Fruit fly (Drosophila melanogaster) whole organism, embryonic: Measurements from ENCODE around the gene CG9166.

Source experiments
- B-H2 ChIP-seq: fragments of 200-800 bp; sonication (Bioruptor generic); optimal IDR thresholded peaks from 2 replicates; lab custom pipeline; 2018; ENCODE audit warnings: missing biosample characterization, mild to moderate bottlenecking, missing genetic modification characterization
- CG11696 ChIP-seq: fragments of 200-800 bp; sonication (Bioruptor generic); IDR thresholded peaks from 2 replicates; pipeline ENCODE4 v1.3.6; 2022; ENCODE audit warnings: missing biosample characterization, missing genetic modification characterization
- CG12219 ChIP-seq: fragments of 200-800 bp; sonication (Bioruptor generic); optimal IDR thresholded peaks from 3 replicates; lab custom pipeline; 2018; ENCODE audit warnings: missing biosample characterization, mild to moderate bottlenecking, missing genetic modification characterization
- CG12391 ChIP-seq: fragments of 200-800 bp; sonication (Bioruptor generic); optimal IDR thresholded peaks from 3 replicates; lab custom pipeline; 2018; ENCODE audit warnings: missing biosample characterization, mild to moderate bottlenecking, missing genetic modification characterization, moderate library complexity
- CG13123 ChIP-seq: fragments of 200-800 bp; sonication (Bioruptor generic); optimal IDR thresholded peaks from 2 replicates; lab custom pipeline; 2016; ENCODE audit warnings: missing biosample characterization, missing genetic modification characterization
- CG13287 ChIP-seq: fragments of 200-800 bp; sonication (Bioruptor generic); IDR thresholded peaks from 2 replicates; pipeline ENCODE4 v1.3.6; 2022; ENCODE audit warnings: missing biosample characterization, missing genetic modification characterization; ENCODE audit not compliant: partially characterized antibody
- CG14014 ChIP-seq: fragments of 200-800 bp; sonication (Bioruptor generic); IDR thresholded peaks from 2 replicates; pipeline ENCODE4 v1.3.6; 2022; ENCODE audit warnings: missing biosample characterization, missing genetic modification characterization
- CG15269 ChIP-seq: fragments of 200-800 bp; sonication (Bioruptor generic); optimal IDR thresholded peaks from 2 replicates; lab custom pipeline; 2018; ENCODE audit warnings: missing biosample characterization, mild to moderate bottlenecking, missing genetic modification characterization, moderate library complexity
- CG17612 ChIP-seq: fragments of 200-800 bp; sonication (Bioruptor generic); IDR thresholded peaks from 2 replicates; pipeline ENCODE4 v1.3.6; 2022; ENCODE audit warnings: missing biosample characterization, missing genetic modification characterization
- CG1832 ChIP-seq: fragments of 200-800 bp; sonication (Bioruptor generic); optimal IDR thresholded peaks from 2 replicates; lab custom pipeline; 2017; ENCODE audit warnings: missing biosample characterization, mild to moderate bottlenecking, missing genetic modification characterization, inconsistent platforms
- CG18599 ChIP-seq: fragments of 200-800 bp; sonication (Bioruptor generic); optimal IDR thresholded peaks from 3 replicates; lab custom pipeline; 2017; ENCODE audit warnings: missing biosample characterization, missing genetic modification characterization, mild to moderate bottlenecking, moderate library complexity, missing genetic modification reagents
- CG31388 ChIP-seq: fragments of 200-800 bp; sonication (Bioruptor generic); optimal IDR thresholded peaks from 2 replicates; lab custom pipeline; 2016; ENCODE audit warnings: missing biosample characterization, missing genetic modification characterization
- CG31441 ChIP-seq: fragments of 200-800 bp; sonication (Bioruptor generic); IDR thresholded peaks from 2 replicates; pipeline ENCODE4 v1.3.6; 2022; ENCODE audit warnings: missing biosample characterization, missing genetic modification characterization
- CG34376 ChIP-seq: fragments of 200-800 bp; sonication (Bioruptor generic); optimal IDR thresholded peaks from 2 replicates; lab custom pipeline; 2018; ENCODE audit warnings: missing biosample characterization, mild to moderate bottlenecking, missing genetic modification characterization
- CG3838 ChIP-seq: fragments of 200-800 bp; sonication (Bioruptor generic); optimal IDR thresholded peaks from 3 replicates; lab custom pipeline; 2016; ENCODE audit warnings: missing biosample characterization, missing genetic modification characterization
- CG6854 ChIP-seq: fragments of 200-800 bp; sonication (Bioruptor generic); optimal IDR thresholded peaks from 3 replicates; lab custom pipeline; 2017; ENCODE audit warnings: missing biosample characterization, mild to moderate bottlenecking, missing genetic modification characterization
- CG8944 ChIP-seq: fragments of 200-800 bp; sonication (Bioruptor generic); optimal IDR thresholded peaks from 3 replicates; lab custom pipeline; 2016; ENCODE audit warnings: missing biosample characterization, missing genetic modification characterization
- CkIIα-i1 ChIP-seq: fragments of 200-800 bp; sonication (Bioruptor generic); IDR thresholded peaks from 2 replicates; pipeline ENCODE4 v1.3.6; 2022; ENCODE audit warnings: missing biosample characterization, missing genetic modification characterization
- CrebB ChIP-seq: fragments of 200-800 bp; sonication (Bioruptor generic); optimal IDR thresholded peaks from 3 replicates; lab custom pipeline; 2018; ENCODE audit warnings: missing biosample characterization, mild to moderate bottlenecking, missing genetic modification characterization
- Dek ChIP-seq: fragments of 200-800 bp; sonication (Bioruptor generic); optimal IDR thresholded peaks from 3 replicates; lab custom pipeline; 2019; ENCODE audit warnings: missing biosample characterization, mild to moderate bottlenecking, missing genetic modification characterization, moderate library complexity
- Dip2 ChIP-seq: fragments of 200-800 bp; sonication (Bioruptor generic); IDR thresholded peaks from 2 replicates; pipeline ENCODE4 v1.3.6; 2022; ENCODE audit warnings: missing biosample characterization, missing genetic modification characterization
- Doc2 ChIP-seq: fragments of 200-800 bp; sonication (Bioruptor generic); IDR thresholded peaks from 2 replicates; pipeline ENCODE4 v1.3.6; 2022; ENCODE audit warnings: missing biosample characterization, missing genetic modification characterization
- Dref ChIP-seq: fragments of 200-800 bp; sonication (Bioruptor generic); IDR thresholded peaks from 2 replicates; pipeline ENCODE4 v1.3.6; 2022; ENCODE audit warnings: missing biosample characterization, missing genetic modification characterization
- Hmx ChIP-seq: fragments of 200-800 bp; sonication (Bioruptor generic); optimal IDR thresholded peaks from 2 replicates; lab custom pipeline; 2016; ENCODE audit warnings: missing biosample characterization, missing genetic modification characterization
- Jarid2 ChIP-seq: fragments of 200-800 bp; sonication (Bioruptor generic); optimal IDR thresholded peaks from 3 replicates; lab custom pipeline; 2017; ENCODE audit warnings: mild to moderate bottlenecking, missing biosample characterization, missing genetic modification reagents, missing genetic modification characterization
- Mad ChIP-seq: fragments of 200-800 bp; sonication (Bioruptor generic); optimal IDR thresholded peaks from 2 replicates; lab custom pipeline; 2016; ENCODE audit warnings: missing biosample characterization, missing genetic modification characterization
- Med ChIP-seq: fragments of 200-800 bp; sonication (Bioruptor generic); peaks from one replicate; lab custom pipeline; 2016; ENCODE audit warnings: missing biosample characterization, missing genetic modification characterization, mild to moderate bottlenecking, inconsistent platforms, moderate library complexity
- Nf-YB ChIP-seq: fragments of 200-800 bp; sonication (Bioruptor generic); optimal IDR thresholded peaks from 3 replicates; lab custom pipeline; 2019; ENCODE audit warnings: missing biosample characterization, mild to moderate bottlenecking, missing genetic modification characterization, moderate library complexity
- NfI ChIP-seq: fragments of 200-800 bp; sonication (Bioruptor generic); optimal IDR thresholded peaks from 3 replicates; lab custom pipeline; 2018; ENCODE audit warnings: missing biosample characterization, mild to moderate bottlenecking, missing genetic modification characterization, moderate library complexity
- Xrp1 ChIP-seq: fragments of 200-800 bp; sonication (Bioruptor generic); IDR thresholded peaks from 2 replicates; pipeline ENCODE4 v1.3.6; 2022; ENCODE audit warnings: missing biosample characterization, missing genetic modification characterization
- ac ChIP-seq: fragments of 200-800 bp; sonication (Bioruptor generic); optimal IDR thresholded peaks from 3 replicates; lab custom pipeline; 2017; ENCODE audit warnings: missing biosample characterization, mild to moderate bottlenecking, missing genetic modification characterization
- ase ChIP-seq: fragments of 200-800 bp; sonication (Bioruptor generic); IDR thresholded peaks from 3 replicates; pipeline ENCODE4 v1.3.6; 2022; ENCODE audit warnings: missing biosample characterization, missing genetic modification characterization
- ash1 ChIP-seq: fragments of 200-800 bp; sonication (Bioruptor generic); optimal IDR thresholded peaks from 2 replicates; lab custom pipeline; 2018; ENCODE audit warnings: missing biosample characterization, mild to moderate bottlenecking, missing genetic modification characterization
- ato ChIP-seq: fragments of 200-800 bp; sonication (Bioruptor generic); IDR thresholded peaks from 2 replicates; pipeline ENCODE4 v1.3.6; 2022; ENCODE audit warnings: missing biosample characterization, missing genetic modification characterization; ENCODE audit not compliant: partially characterized antibody
- bbx ChIP-seq: fragments of 200-800 bp; sonication (Bioruptor generic); IDR thresholded peaks from 2 replicates; pipeline ENCODE4 v1.3.6; 2022; ENCODE audit warnings: missing biosample characterization, missing genetic modification characterization; ENCODE audit not compliant: partially characterized antibody
- bowl ChIP-seq: fragments of 200-800 bp; sonication (Bioruptor generic); IDR thresholded peaks from 2 replicates; pipeline ENCODE4 v1.3.6; 2022; ENCODE audit warnings: missing biosample characterization, missing genetic modification characterization
- crp ChIP-seq, 2 experiments: fragments of 200-800 bp; sonication (Bioruptor generic); optimal IDR thresholded peaks; 2 replicates in 1 of 2; 3 replicates in 1 of 2; lab custom pipeline; 2017; ENCODE audit warnings: missing biosample characterization in 2 of 2, missing genetic modification characterization in 2 of 2, mild to moderate bottlenecking in 1 of 2, moderate library complexity in 1 of 2
- disco-r ChIP-seq: fragments of 200-800 bp; sonication (Bioruptor generic); optimal IDR thresholded peaks from 2 replicates; lab custom pipeline; 2016; ENCODE audit warnings: missing biosample characterization, missing genetic modification characterization
- emc ChIP-seq: fragments of 200-800 bp; sonication (Bioruptor generic); optimal IDR thresholded peaks from 2 replicates; lab custom pipeline; 2016; ENCODE audit warnings: missing biosample characterization, missing genetic modification characterization
- gem ChIP-seq: fragments of 200-800 bp; sonication (Bioruptor generic); optimal IDR thresholded peaks from 2 replicates; lab custom pipeline; 2019; ENCODE audit warnings: missing biosample characterization, mild to moderate bottlenecking, missing genetic modification characterization, moderate library complexity
- gro ChIP-seq: fragments of 200-800 bp; sonication (Bioruptor generic); optimal IDR thresholded peaks from 2 replicates; lab custom pipeline; 2016; ENCODE audit warnings: missing biosample characterization, missing genetic modification characterization
- luna ChIP-seq: fragments of 200-800 bp; sonication (Bioruptor generic); optimal IDR thresholded peaks from 2 replicates; lab custom pipeline; 2016; ENCODE audit warnings: missing biosample characterization, missing genetic modification characterization
- pita ChIP-seq: fragments of 200-800 bp; sonication (Bioruptor generic); optimal IDR thresholded peaks from 2 replicates; lab custom pipeline; 2017; ENCODE audit warnings: missing biosample characterization, mild to moderate bottlenecking, missing genetic modification characterization
- prd ChIP-seq, 3 experiments: fragments of >200 bp in 2 of 3; fragments of 200-800 bp in 1 of 3; sonication (Bioruptor generic) in 1 of 3; optimal IDR thresholded peaks in 2 of 3; IDR thresholded peaks in 1 of 3; 2 replicates in 2 of 3; 3 replicates in 1 of 3; pipeline versions ENCODE4 v1.3.6 to Lab custom; 2017 to 2022; ENCODE audit warnings: missing biosample characterization in 1 of 3, missing genetic modification characterization in 1 of 3
- rib ChIP-seq: fragments of 200-800 bp; sonication (Bioruptor generic); IDR thresholded peaks from 2 replicates; pipeline ENCODE4 v1.3.6; 2022; ENCODE audit warnings: missing biosample characterization, missing genetic modification characterization
- schlank ChIP-seq: fragments of 200-800 bp; sonication (Bioruptor generic); optimal IDR thresholded peaks from 2 replicates; lab custom pipeline; 2018; ENCODE audit warnings: missing biosample characterization, mild to moderate bottlenecking, missing genetic modification characterization
- sob ChIP-seq: fragments of 200-800 bp; sonication (Bioruptor generic); IDR thresholded peaks from 2 replicates; pipeline ENCODE4 v1.3.6; 2022; ENCODE audit warnings: missing biosample characterization, missing genetic modification characterization
- unpg ChIP-seq: fragments of 200-800 bp; sonication (Bioruptor generic); optimal IDR thresholded peaks from 3 replicates; lab custom pipeline; 2018; ENCODE audit warnings: missing biosample characterization, mild to moderate bottlenecking, missing genetic modification characterization, moderate library complexity
- vnd ChIP-seq: fragments of 200-800 bp; sonication (Bioruptor generic); IDR thresholded peaks from 3 replicates; pipeline ENCODE4 v1.3.6; 2022; ENCODE audit warnings: missing biosample characterization, missing genetic modification characterization; ENCODE audit not compliant: partially characterized antibody
- z ChIP-seq: fragments of 200-800 bp; sonication (Bioruptor generic); IDR thresholded peaks from 3 replicates; pipeline ENCODE4 v1.3.6; 2022; ENCODE audit warnings: missing biosample characterization, missing genetic modification characterization
- zen ChIP-seq: fragments of 200-800 bp; sonication (Bioruptor generic); optimal IDR thresholded peaks from 3 replicates; lab custom pipeline; 2018; ENCODE audit warnings: missing biosample characterization, mild to moderate bottlenecking, missing genetic modification characterization, moderate library complexity

CG9166 gene

dm6 chr3L:1370939-1371338 is 20.0 kb downstream of the CG9166 start (continued):
- TF ChIP-seq CkIIα-i1 (GFP tag; lab: Robert Waterston, UW) (no peak), B-H2 (GFP tag; lab: Kevin White, UChicago) (no peak), vnd (no peak), crp (GFP tag; optimal IDR thresholded peaks at IDR 0.05; lab: Kevin White, UChicago) (no peak), CG34376 (GFP tag; lab: Kevin White, UChicago) (no peak), gro (no peak), pita (GFP tag; lab: Kevin White, UChicago) (no peak), CG13287 (GFP tag; lab: Robert Waterston, UW) (no peak), CG11696 (no peak), CG18599 (GFP tag; lab: Kevin White, UChicago) (peak; percentile 16), gem (tag; lab: Kevin White, UChicago) (peak; percentile 61), CG12391 (tag; lab: Kevin White, UChicago) (peak; percentile 17), CG15269 (tag; lab: Kevin White, UChicago) (peak; percentile 8), CG31388 (no peak), luna (GFP tag; lab: Kevin White, UChicago) (no peak), CG13123 (GFP tag; lab: Kevin White, UChicago) (no peak), CG17612 (GFP tag; lab: Robert Waterston, UW) (no peak), CG3838 (GFP tag; lab: Kevin White, UChicago) (no peak), unpg (GFP tag; lab: Kevin White, UChicago) (peak; percentile 49), prd (optimal IDR thresholded peaks at IDR 0.05; lab: Kevin White, UChicago) (no peak), prd (GFP tag; IDR thresholded peaks at IDR 0.05; lab: Robert Waterston, UW) (no peak; the same call in 2 of the 3 replicates), CG31441 (0 out of 2 replicates have a peak, but pooled peaks have one; percentile 19), ash1 (no peak), Dref (no peak), NfI (GFP tag; lab: Kevin White, UChicago) (no peak), Jarid2 (GFP tag; lab: Kevin White, UChicago) (no peak), bbx (GFP tag; lab: Robert Waterston, UW) (no peak), CG8944 (peak; percentile 18), z (no peak), Med (GFP tag; lab: Kevin White, UChicago) (peak; percentile 68), Dip2 (GFP tag; lab: Robert Waterston, UW) (no peak), ac (GFP tag; lab: Kevin White, UChicago) (no peak), Xrp1 (GFP tag; lab: Robert Waterston, UW) (peak; percentile 36; the same call in 1 of the 2 replicates), sob (GFP tag; lab: Robert Waterston, UW) (no peak), emc (GFP tag; lab: Kevin White, UChicago) (no peak), Doc2 (GFP tag; lab: Robert Waterston, UW) (no peak), schlank (tag; lab: Kevin White, UChicago) (no peak), bowl (GFP tag; lab: Robert Waterston, UW) (0 out of 2 replicates have a peak, but pooled peaks have one; percentile 13), Mad (peak; percentile 3), CrebB (tag; lab: Kevin White, UChicago) (no peak), Hmx (GFP tag; lab: Kevin White, UChicago) (no peak), ato (GFP tag; lab: Robert Waterston, UW) (no peak), rib (GFP tag; lab: Robert Waterston, UW) (no peak), zen (tag; lab: Kevin White, UChicago) (no peak), ase (GFP tag; lab: Robert Waterston, UW) (no peak), Nf-YB (GFP tag; lab: Kevin White, UChicago) (no peak), Dek (no peak), disco-r (GFP tag; lab: Kevin White, UChicago) (no peak), CG1832 (GFP tag; lab: Kevin White, UChicago) (no peak), CG12219 (GFP tag; lab: Kevin White, UChicago) (peak; percentile 11), CG14014 (GFP tag; lab: Robert Waterston, UW) (no peak), CG6854 (GFP tag; lab: Kevin White, UChicago) (no peak)
